Worm (Caenorhabditis elegans): ENCODE results near the gene unc-119.

DNA sequence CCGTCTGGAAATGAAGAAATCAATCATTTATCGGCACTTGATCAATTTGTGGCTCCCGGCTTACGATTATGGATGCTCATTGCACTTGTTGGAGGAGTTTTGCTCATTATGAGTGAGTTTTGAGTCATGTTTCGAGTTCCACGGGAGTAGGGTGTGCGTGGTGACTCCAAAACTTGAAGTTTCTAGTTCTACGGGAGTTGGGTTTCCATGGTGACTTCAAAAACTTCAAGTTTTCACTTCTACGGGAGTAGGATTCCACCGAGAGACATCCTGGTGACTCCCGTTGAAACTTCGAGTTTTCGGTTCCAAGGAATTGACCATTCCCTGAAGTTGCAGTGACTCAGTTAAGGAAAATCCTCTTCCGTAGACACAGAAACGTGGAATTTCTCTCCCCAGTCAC lies 45.6 kb upstream of the unc-119 start:
- no peak for TF ChIP-seq arid-1 (GFP tag; conservative IDR thresholded peaks at IDR 0.05)
- no peak for TF ChIP-seq fos-1 (tag; optimal IDR thresholded peaks at IDR 0.05)
- no peak for TF ChIP-seq dve-1 (tag; optimal IDR thresholded peaks at IDR 0.05; ENCODE audit: insufficient read depth)
- no peak for TF ChIP-seq ZK546.5 (tag; optimal IDR thresholded peaks at IDR 0.05)
- no peak for TF ChIP-seq hlh-11 (tag; optimal IDR thresholded peaks at IDR 0.05)
- no peak for TF ChIP-seq aly-2 (tag; optimal IDR thresholded peaks at IDR 0.05)
- TF ChIP-seq nhr-77 (tag; optimal IDR thresholded peaks at IDR 0.05), result no peak
- TF ChIP-seq daf-19 (GFP tag; conservative IDR thresholded peaks at IDR 0.05), result no peak
- no peak for TF ChIP-seq Y105C5A.15 (GFP tag; IDR thresholded peaks at IDR 0.05)
